Fruit fly (Drosophila melanogaster): ENCODE measurements around the gene Srp68.

Srp68 gene

DNA sequence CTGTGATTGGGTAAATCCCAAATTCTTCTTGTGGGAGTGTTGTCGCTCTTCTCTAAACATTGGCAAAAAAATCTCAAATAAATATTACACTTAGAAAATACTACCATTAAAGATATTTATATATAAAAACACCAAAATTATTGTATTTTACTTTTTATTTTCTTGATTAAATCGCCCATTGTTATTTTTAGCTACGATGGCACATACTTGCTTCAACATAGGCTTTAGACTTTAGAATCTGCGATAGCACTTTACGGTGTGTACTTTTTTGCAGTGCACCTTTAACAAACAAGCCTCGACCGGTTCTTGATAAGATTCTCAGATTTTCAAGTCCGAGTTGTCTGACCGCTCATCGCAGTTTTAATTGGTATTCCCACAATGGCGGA, 20.2 kb upstream of the Srp68 start, which contains the start of gene GNBP3 (continued):
- TF ChIP-seq CG10959 (GFP tag; IDR thresholded peaks at IDR 0.05), result peak; percentile 69
- peak; percentile 38 for TF ChIP-seq Ets65A (GFP tag)
- no peak for TF ChIP-seq CG11247 (GFP tag; IDR thresholded peaks at IDR 0.05)
- TF ChIP-seq Pdp1 (GFP tag; optimal IDR thresholded peaks at IDR 0.05), result peak in 1 of 2 experiments; percentile 48
- peak; percentile 22 for TF ChIP-seq fd3F (GFP tag; optimal IDR thresholded peaks at IDR 0.05)
- peak; percentile 70 to 87 for TF ChIP-seq bsh (GFP tag; optimal IDR thresholded peaks at IDR 0.05)
- TF ChIP-seq crc (GFP tag; optimal IDR thresholded peaks at IDR 0.05), result no peak
- TF ChIP-seq CG15514 (GFP tag; optimal IDR thresholded peaks at IDR 0.05), result peak; percentile 68
- TF ChIP-seq Oaz (GFP tag; IDR thresholded peaks at IDR 0.05), result no peak
- no peak for TF ChIP-seq her (GFP tag; optimal IDR thresholded peaks at IDR 0.05)
- peak; percentile 33 for TF ChIP-seq D19A (tag; optimal IDR thresholded peaks at IDR 0.05)
- no peak for TF ChIP-seq cato (GFP tag; optimal IDR thresholded peaks at IDR 0.05; ENCODE audit: borderline replicate concordance)
- TF ChIP-seq jumu (GFP tag; optimal IDR thresholded peaks at IDR 0.05), result no peak
- TF ChIP-seq pros (GFP tag; optimal IDR thresholded peaks at IDR 0.05), result no peak

DNA sequence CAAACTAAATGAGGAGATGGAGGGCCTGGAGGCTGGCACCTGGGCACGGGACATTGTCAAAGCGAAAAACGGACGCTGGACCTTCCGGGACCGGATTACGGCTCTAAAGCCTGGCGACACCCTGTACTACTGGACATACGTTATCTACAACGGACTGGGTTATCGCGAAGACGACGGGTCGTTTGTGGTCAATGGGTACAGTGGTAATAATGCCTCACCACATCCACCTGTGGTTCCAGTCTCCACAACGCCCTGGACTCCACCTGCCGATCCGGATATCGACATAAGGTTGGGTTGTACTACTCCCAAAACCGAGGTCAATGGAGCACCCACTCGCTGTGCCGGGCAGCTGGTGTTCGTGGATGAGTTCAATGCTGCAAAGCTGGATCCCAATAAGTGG, 19.6 kb upstream of the Srp68 start:
- no peak for TF ChIP-seq CG13624 (GFP tag; optimal IDR thresholded peaks at IDR 0.05)
- no peak for TF ChIP-seq dmrt99B (tag; optimal IDR thresholded peaks at IDR 0.05)
- TF ChIP-seq CG7357 (GFP tag; IDR thresholded peaks at IDR 0.05), result no peak
- no peak for TF ChIP-seq Sox102F (GFP tag; optimal IDR thresholded peaks at IDR 0.05)
- no peak for TF ChIP-seq CG30403 (GFP tag; optimal IDR thresholded peaks at IDR 0.05)

DNA sequence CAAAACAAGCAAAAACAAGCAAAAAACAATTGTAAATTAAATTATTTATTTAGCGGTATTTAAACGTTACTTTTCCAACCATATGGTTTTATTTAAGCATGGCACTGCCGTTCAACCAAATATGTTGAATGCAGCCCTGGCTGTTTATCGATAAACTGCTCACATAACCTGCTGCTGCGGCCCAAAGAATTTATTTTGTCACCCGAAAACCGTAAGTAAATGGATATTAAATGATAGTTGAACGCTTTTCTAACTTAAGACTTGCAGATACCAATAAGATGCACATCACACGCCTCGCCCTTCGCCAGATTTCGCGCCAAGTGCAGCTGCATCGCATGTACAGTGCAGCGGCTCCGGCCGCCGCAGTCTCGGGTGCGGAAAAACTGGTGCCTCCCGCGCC, 18.2 kb upstream of the Srp68 start, which contains the start of gene mRpL12:
mRpL12 (plus strand) TSS at position 123 of the 400 bp plus-strand sequence.
- TF ChIP-seq CG9609 (GFP tag; optimal IDR thresholded peaks at IDR 0.05) (no peak), Awh (GFP tag; IDR thresholded peaks at IDR 0.05) (no peak), zfh2 (GFP tag; optimal IDR thresholded peaks at IDR 0.05) (no peak), her (GFP tag; optimal IDR thresholded peaks at IDR 0.05) (no peak), CG10959 (GFP tag; IDR thresholded peaks at IDR 0.05) (no peak), Dad (GFP tag; optimal IDR thresholded peaks at IDR 0.05) (no peak), Ets97D (GFP tag; optimal IDR thresholded peaks at IDR 0.05) (peak; percentile 6), CG13424 (tag; optimal IDR thresholded peaks at IDR 0.05) (no peak), CG9932 (GFP tag; IDR thresholded peaks at IDR 0.05) (no peak), CG9727 (GFP tag; optimal IDR thresholded peaks at IDR 0.05) (no peak), HLHmδ (GFP tag; optimal IDR thresholded peaks at IDR 0.05) (no peak), jing (GFP tag; optimal IDR thresholded peaks at IDR 0.05) (no peak), jumu (GFP tag; optimal IDR thresholded peaks at IDR 0.05) (no peak), CG10654 (GFP tag; optimal IDR thresholded peaks at IDR 0.05) (no peak), CG9215 (GFP tag; IDR thresholded peaks at IDR 0.05) (peak; percentile 99), CG18476 (GFP tag; optimal IDR thresholded peaks at IDR 0.05) (no peak), nau (GFP tag; optimal IDR thresholded peaks at IDR 0.05) (no peak), eyg (GFP tag; optimal IDR thresholded peaks at IDR 0.05) (no peak), CG11695 (GFP tag; IDR thresholded peaks at IDR 0.05) (no peak), CG14441 (GFP tag; IDR thresholded peaks at IDR 0.05) (no peak), tll (GFP tag; optimal IDR thresholded peaks at IDR 0.05) (no peak), CG18262 (tag; optimal IDR thresholded peaks at IDR 0.05) (no peak), CG13296 (GFP tag; optimal IDR thresholded peaks at IDR 0.05) (no peak), CG17328 (GFP tag; IDR thresholded peaks at IDR 0.05) (no peak), CkIIα-i1 (GFP tag; IDR thresholded peaks at IDR 0.05) (no peak), sima (GFP tag; optimal IDR thresholded peaks at IDR 0.05) (no peak), pan (optimal IDR thresholded peaks at IDR 0.05) (no peak), pan (GFP tag; optimal IDR thresholded peaks at IDR 0.05 in 1 of 2, IDR thresholded peaks at IDR 0.05 in 1 of 2) (no peak), cato (GFP tag; optimal IDR thresholded peaks at IDR 0.05; ENCODE audit: borderline replicate concordance) (no peak), ems (GFP tag; optimal IDR thresholded peaks at IDR 0.05) (no peak), stc (GFP tag; IDR thresholded peaks at IDR 0.05) (no peak), maf-S (GFP tag; optimal IDR thresholded peaks at IDR 0.05) (no peak), CG14710 (tag; optimal IDR thresholded peaks at IDR 0.05) (peak; percentile 15), Dfd (GFP tag; optimal IDR thresholded peaks at IDR 0.05) (no peak)
